Worm (Caenorhabditis elegans) whole organism, young adult: Measurements from ENCODE around the gene T12E12.6.

Experiments
- ceh-100 ChIP-seq: fragments of 200-800 bp; sonication (Bioruptor generic); IDR thresholded peaks from 2 replicates; pipeline ENCODE4 v1.3.6; 2022; ENCODE audit warnings: missing genetic modification reagents, missing genetic modification characterization, missing compliant biosample characterization
- ceh-91 ChIP-seq: fragments of 200-800 bp; sonication (Bioruptor generic); IDR thresholded peaks from 2 replicates; pipeline ENCODE4 v1.3.6; 2022; ENCODE audit warnings: missing genetic modification reagents, missing genetic modification characterization, missing compliant biosample characterization
- lin-26 ChIP-seq: fragments of 200-800 bp; sonication (Bioruptor generic); IDR thresholded peaks from 2 replicates; pipeline ENCODE4 v1.3.6; 2022; ENCODE audit warnings: missing genetic modification reagents, missing genetic modification characterization, missing compliant biosample characterization
- madf-8 ChIP-seq: fragments of 200-800 bp; sonication (Bioruptor generic); conservative IDR thresholded peaks from 2 replicates; pipeline ENCODE4 v1.3.6; 2022; ENCODE audit warnings: missing genetic modification reagents, missing genetic modification characterization, missing compliant biosample characterization
- nfya-1 ChIP-seq: sonication (generic microtip); optimal IDR thresholded peaks from 2 replicates; lab custom pipeline; 2017; ENCODE audit warnings: antibody characterized with exemption, missing compliant biosample characterization, missing genetic modification characterization, borderline replicate concordance; ENCODE audit not compliant: insufficient read depth
- unc-62 ChIP-seq: fragments of 150-350 bp; optimal IDR thresholded peaks from 2 replicates; lab custom pipeline; 2014; ENCODE audit warnings: missing biosample characterization, missing genetic modification reagents, missing genetic modification characterization
- zfh-2 ChIP-seq: fragments of 200-800 bp; sonication (Bioruptor generic); conservative IDR thresholded peaks from 2 replicates; pipeline ENCODE4 v1.3.6; 2022; ENCODE audit warnings: missing genetic modification reagents, missing genetic modification characterization, missing compliant biosample characterization

- TF ChIP-seq nfya-1 (tag; lab: Kevin White, UChicago) (no peak), madf-8 (GFP tag; lab: Robert Waterston, UW) (no peak), zfh-2 (no peak), unc-62 (GFP tag; lab: Kevin White, UChicago) (no peak), ceh-91 (GFP tag; lab: Robert Waterston, UW) (no peak), lin-26 (GFP tag; lab: Robert Waterston, UW) (no peak), ceh-100 (GFP tag; lab: Robert Waterston, UW) (no peak)
Observed at ce11 chrIV:5533556-5533955, 40.4 kb downstream of the T12E12.6 start.
